Fruit fly (Drosophila melanogaster): ENCODE results near the gene Pgant35A.

dm6 chr2L:14355852-14356174, 3.2 kb upstream of the Pgant35A start:
- no peak for TF ChIP-seq CG10348 (GFP tag; IDR thresholded peaks at IDR 0.05)
- TF ChIP-seq CG34367 (tag; optimal IDR thresholded peaks at IDR 0.05) = no peak
- no peak for TF ChIP-seq CG17806 (tag; optimal IDR thresholded peaks at IDR 0.05)
- TF ChIP-seq CG32121 (GFP tag; IDR thresholded peaks at IDR 0.05) = no peak
- no peak for TF ChIP-seq fd96Ca (GFP tag; IDR thresholded peaks at IDR 0.05)
- no peak for TF ChIP-seq rn (GFP tag; IDR thresholded peaks at IDR 0.05)
- TF ChIP-seq CG14655 (GFP tag; optimal IDR thresholded peaks at IDR 0.05) = peak; percentile 43
- TF ChIP-seq Pif1A (GFP tag; optimal IDR thresholded peaks at IDR 0.05) = no peak
- TF ChIP-seq gl (tag; optimal IDR thresholded peaks at IDR 0.05) = no peak
- TF ChIP-seq EcR (GFP tag; optimal IDR thresholded peaks at IDR 0.05) = no peak
- TF ChIP-seq CG13204 (GFP tag; optimal IDR thresholded peaks at IDR 0.05) = no peak
- no peak for TF ChIP-seq Snoo (tag; optimal IDR thresholded peaks at IDR 0.05)
- peak; percentile 4 for TF ChIP-seq CG8159 (tag; optimal IDR thresholded peaks at IDR 0.05)

All from whole organism, pupa.